Worm (Caenorhabditis elegans): ENCODE results near the gene mrpl-11.

- no peak for TF ChIP-seq sdz-38 (tag; optimal IDR thresholded peaks at IDR 0.05)
- no peak for TF ChIP-seq Y79H2A.3 (GFP tag; conservative IDR thresholded peaks at IDR 0.05)
- no peak for TF ChIP-seq ama-1 (optimal IDR thresholded peaks at IDR 0.05)
- TF ChIP-seq ama-1 (GFP tag; optimal IDR thresholded peaks at IDR 0.05) = no peak
- no peak for TF ChIP-seq Y56A3A.18 (GFP tag; IDR thresholded peaks at IDR 0.05)
- no peak for TF ChIP-seq ztf-28 (GFP tag; IDR thresholded peaks at IDR 0.05)
- no peak for TF ChIP-seq nfya-1 (tag; optimal IDR thresholded peaks at IDR 0.05; ENCODE audit: borderline replicate concordance, insufficient read depth)
- no peak for TF ChIP-seq repo-1 (tag; optimal IDR thresholded peaks at IDR 0.05)
- no peak for TF ChIP-seq snpc-4 (GFP tag; optimal IDR thresholded peaks at IDR 0.05)
- TF ChIP-seq snpc-4 (tag; optimal IDR thresholded peaks at IDR 0.05) = no peak
- TF ChIP-seq snpc-1.1 (tag; optimal IDR thresholded peaks at IDR 0.05; ENCODE audit: insufficient read depth) = no peak
- TF ChIP-seq unc-130 (GFP tag; optimal IDR thresholded peaks at IDR 0.05) = no peak
- TF ChIP-seq xnd-1 (tag; optimal IDR thresholded peaks at IDR 0.05) = no peak
- no peak for TF ChIP-seq B0336.3 (GFP tag; IDR thresholded peaks at IDR 0.05)
These were observed 21.7 kb downstream of the mrpl-11 start for ce11 chrIII:8739126-8739525.
